Worm (Caenorhabditis elegans) whole organism, early embryonic: Measurements from ENCODE around the gene srb-6.

Experiments
- aly-1 ChIP-seq: sonication (generic microtip); optimal IDR thresholded peaks from 2 replicates; lab custom pipeline; 2016; ENCODE audit warnings: missing genetic modification characterization, missing compliant biosample characterization
- ama-1 ChIP-seq: fragments of 150-350 bp; optimal IDR thresholded peaks from 2 replicates; lab custom pipeline; 2014
- ets-7 ChIP-seq: sonication (generic microtip); optimal IDR thresholded peaks from 2 replicates; lab custom pipeline; 2016; ENCODE audit warnings: missing genotype, missing genetic modification characterization, missing compliant biosample characterization
- flt-1 ChIP-seq: fragments of 200-800 bp; sonication (Bioruptor generic); IDR thresholded peaks from 2 replicates; pipeline ENCODE4 v1.3.6; 2022; ENCODE audit warnings: missing genetic modification characterization, missing compliant biosample characterization
- hmg-4 ChIP-seq: fragments of 200-800 bp; sonication (Bioruptor generic); optimal IDR thresholded peaks from 2 replicates; lab custom pipeline; 2018; ENCODE audit warnings: mild to moderate bottlenecking, missing genetic modification characterization, missing compliant biosample characterization
- hnd-1 ChIP-seq: sonication (generic microtip); optimal IDR thresholded peaks from 2 replicates; lab custom pipeline; 2016; ENCODE audit warnings: missing genetic modification characterization, missing compliant biosample characterization
- scrt-1 ChIP-seq: fragments of 200-800 bp; sonication (Bioruptor generic); IDR thresholded peaks from 2 replicates; pipeline ENCODE4 v1.3.6; 2022; ENCODE audit warnings: missing genetic modification characterization, missing compliant biosample characterization
- sea-1 ChIP-seq: fragments of 200-800 bp; sonication (Bioruptor generic); conservative IDR thresholded peaks from 2 replicates; pipeline ENCODE4 v1.3.6; 2022; ENCODE audit warnings: missing genetic modification characterization, missing compliant biosample characterization
- tra-4 ChIP-seq: sonication (generic microtip); optimal IDR thresholded peaks from 2 replicates; lab custom pipeline; 2017; ENCODE audit warnings: missing genetic modification characterization, missing compliant biosample characterization

- TF ChIP-seq tra-4 (tag; lab: Kevin White, UChicago) (no peak), aly-1 (tag; lab: Kevin White, UChicago) (no peak), ets-7 (tag; lab: Kevin White, UChicago) (no peak), ama-1 (no peak), hmg-4 (GFP tag; lab: Kevin White, UChicago) (no peak), flt-1 (GFP tag; lab: Robert Waterston, UW) (no peak), hnd-1 (tag; lab: Kevin White, UChicago) (no peak), sea-1 (GFP tag; lab: Robert Waterston, UW) (no peak), scrt-1 (GFP tag; lab: Robert Waterston, UW) (no peak)
These were observed 50.9 kb downstream of the srb-6 start for ce11 chrII:10245612-10246011.
